Worm (Caenorhabditis elegans) whole organism, L2 larva: Measurements from ENCODE around the gene C40H1.7.

Experiments used
- egl-27 ChIP-seq: sonication (generic microtip); optimal IDR thresholded peaks from 3 replicates; lab custom pipeline; 2017; ENCODE audit warnings: missing biosample characterization, missing genetic modification reagents, missing genetic modification characterization
- elt-1 ChIP-seq: fragments of 150-350 bp; optimal IDR thresholded peaks from 2 replicates; lab custom pipeline; 2014; ENCODE audit warnings: missing biosample characterization, missing genetic modification characterization
- fos-1 ChIP-seq: fragments of 150-350 bp; optimal IDR thresholded peaks from 2 replicates; lab custom pipeline; 2014; ENCODE audit warnings: missing biosample characterization, missing genetic modification characterization
- nhr-77 ChIP-seq: fragments of 150-350 bp; optimal IDR thresholded peaks from 2 replicates; lab custom pipeline; 2014; ENCODE audit warnings: missing biosample characterization, missing genetic modification characterization
- peb-1 ChIP-seq: fragments of 150-350 bp; optimal IDR thresholded peaks from 2 replicates; lab custom pipeline; 2014; ENCODE audit warnings: missing biosample characterization, missing genetic modification characterization
- skn-1 ChIP-seq: sonication (generic microtip); optimal IDR thresholded peaks from 2 replicates; lab custom pipeline; 2017; ENCODE audit warnings: missing biosample characterization, missing genetic modification characterization
- snpc-4 ChIP-seq: fragments of 150-350 bp; optimal IDR thresholded peaks from 2 replicates; lab custom pipeline; 2014; ENCODE audit warnings: missing biosample characterization, missing genetic modification characterization
- unc-62 ChIP-seq: fragments of 150-350 bp; optimal IDR thresholded peaks from 2 replicates; lab custom pipeline; 2014; ENCODE audit warnings: missing biosample characterization, missing genetic modification reagents, missing genetic modification characterization

ce11 chrIII:9355412-9355969, 30.7 kb downstream of the C40H1.7 start, which contains the start of gene chtb-1:
- TF ChIP-seq fos-1 (tag; lab: Kevin White, UChicago) (no peak), unc-62 (GFP tag; lab: Kevin White, UChicago) (no peak), nhr-77 (no peak), skn-1 (tag; lab: Kevin White, UChicago) (no peak), elt-1 (tag; lab: Kevin White, UChicago) (no peak), egl-27 (tag; lab: Kevin White, UChicago) (no peak), snpc-4 (tag; lab: Kevin White, UChicago) (no peak), peb-1 (tag; lab: Kevin White, UChicago) (no peak)
